Fruit fly (Drosophila melanogaster): ENCODE measurements around the gene aop.

aop gene

DNA sequence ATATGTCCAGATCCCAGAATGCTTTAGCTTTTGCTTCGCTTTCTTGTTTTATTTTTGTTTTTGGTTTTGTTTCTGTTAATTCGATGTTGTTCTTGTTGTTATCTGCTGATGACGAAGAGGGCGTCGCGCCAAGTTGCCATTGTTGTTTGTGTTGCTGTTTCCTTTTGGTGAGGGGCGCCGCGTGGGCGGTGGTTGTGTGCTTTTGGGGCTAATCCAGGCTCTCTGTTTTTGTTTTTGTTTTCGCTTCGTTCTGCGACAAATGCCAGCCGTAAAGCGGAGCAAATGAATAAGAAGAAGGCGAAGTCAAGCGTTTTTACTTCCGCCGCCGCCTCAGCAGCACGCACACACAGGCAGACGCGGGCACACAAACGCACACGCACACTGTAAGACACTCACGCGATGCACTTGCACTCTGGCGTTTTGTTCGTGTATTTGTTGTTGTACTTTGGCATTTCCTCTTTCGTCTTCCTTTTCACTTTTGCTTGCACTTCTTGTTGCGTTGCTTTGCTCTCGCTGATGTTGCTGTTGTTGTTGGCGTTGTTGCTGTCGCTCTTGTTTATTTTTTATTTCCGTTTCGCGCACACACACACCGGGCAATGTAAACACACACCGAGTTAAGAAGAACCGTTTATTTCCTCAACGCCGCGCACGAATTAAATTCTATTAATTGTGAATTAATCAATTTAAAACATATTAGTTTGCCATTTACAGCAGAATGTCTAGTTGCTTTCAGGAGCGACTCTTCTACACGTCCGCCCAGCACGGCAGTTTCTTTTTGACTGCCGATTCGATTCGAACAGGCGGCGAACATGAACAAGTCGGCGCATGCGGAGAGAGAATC is at the start of gene aop:
Gene aop (minus strand): TSS at position 786 of the 841 bp plus-strand sequence.
- no peak for TF ChIP-seq CG8478 (optimal IDR thresholded peaks at IDR 0.05)
- TF ChIP-seq CTCF (optimal IDR thresholded peaks at IDR 0.05) = no peak

dm6 chr2L:2227316-2227715 is 48.8 kb upstream of the aop start:
- no peak for TF ChIP-seq CTCF (optimal IDR thresholded peaks at IDR 0.05)
- TF ChIP-seq CG8478 (optimal IDR thresholded peaks at IDR 0.05) = no peak

- TF ChIP-seq CG8478 (optimal IDR thresholded peaks at IDR 0.05) (no peak), CTCF (optimal IDR thresholded peaks at IDR 0.05) (no peak)
Measured at dm6 chr2L:2226259-2227121, 47.9 kb upstream of the aop start, which contains the start of the genes CG15387 and sau. Gene CG15387, minus strand, starts transcription at chr2L:2226294. Gene sau, plus strand, starts transcription at chr2L:2226342.

dm6 chr2L:2222377-2222776 is 43.8 kb upstream of the aop start:
- TF ChIP-seq CTCF (optimal IDR thresholded peaks at IDR 0.05) (no peak), CG8478 (optimal IDR thresholded peaks at IDR 0.05) (no peak)

DNA sequence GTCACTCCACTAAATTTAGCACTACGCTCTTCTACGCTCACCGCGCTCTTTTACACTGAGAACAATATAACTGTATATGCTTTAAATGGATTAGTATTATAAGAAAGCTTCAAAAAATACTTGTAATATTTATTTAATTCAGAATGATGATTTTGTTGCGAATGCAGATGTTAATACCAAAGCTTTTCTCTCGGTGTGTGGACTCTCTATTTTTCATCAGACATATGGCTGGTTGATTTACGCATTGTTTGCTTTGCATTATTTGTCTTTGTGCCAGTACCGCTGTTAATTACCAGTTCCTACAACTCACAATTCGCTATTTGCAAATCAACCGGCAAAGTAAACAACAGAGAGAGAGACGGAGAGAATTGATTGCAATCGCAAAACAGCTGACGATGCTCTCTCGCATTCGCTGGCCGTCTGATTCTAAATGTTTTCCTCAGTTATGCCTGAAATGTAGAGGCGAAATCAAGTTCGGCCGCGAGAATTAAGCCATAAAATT is 43.1 kb upstream of the aop start:
- TF ChIP-seq CTCF (optimal IDR thresholded peaks at IDR 0.05) (no peak), CG8478 (optimal IDR thresholded peaks at IDR 0.05) (no peak)

- no peak for TF ChIP-seq CTCF (optimal IDR thresholded peaks at IDR 0.05)
- TF ChIP-seq CG8478 (optimal IDR thresholded peaks at IDR 0.05) = no peak
Measured at dm6 chr2L:2220573-2221332, 42.2 kb upstream of the aop start, which contains the start of gene papi. Gene papi, plus strand, starts transcription at chr2L:2220748.

- TF ChIP-seq CTCF (optimal IDR thresholded peaks at IDR 0.05) = no peak
- TF ChIP-seq CG8478 (optimal IDR thresholded peaks at IDR 0.05) = no peak
Measured at dm6 chr2L:2217067-2217684, 38.6 kb upstream of the aop start, which contains the start of the genes CG15386, CG42371 and mio. Gene CG15386, minus strand, starts transcription at chr2L:2217246. Gene CG42371, minus strand, starts transcription at chr2L:2217246. Gene mio, plus strand, starts transcription at chr2L:2217290.

dm6 chr2L:2216065-2216464 is 37.5 kb upstream of the aop start, which contains the start of gene daed:
Gene daed, minus strand, starts transcription at chr2L:2216311.
- TF ChIP-seq CTCF (optimal IDR thresholded peaks at IDR 0.05) (no peak), CG8478 (optimal IDR thresholded peaks at IDR 0.05) (no peak)

DNA sequence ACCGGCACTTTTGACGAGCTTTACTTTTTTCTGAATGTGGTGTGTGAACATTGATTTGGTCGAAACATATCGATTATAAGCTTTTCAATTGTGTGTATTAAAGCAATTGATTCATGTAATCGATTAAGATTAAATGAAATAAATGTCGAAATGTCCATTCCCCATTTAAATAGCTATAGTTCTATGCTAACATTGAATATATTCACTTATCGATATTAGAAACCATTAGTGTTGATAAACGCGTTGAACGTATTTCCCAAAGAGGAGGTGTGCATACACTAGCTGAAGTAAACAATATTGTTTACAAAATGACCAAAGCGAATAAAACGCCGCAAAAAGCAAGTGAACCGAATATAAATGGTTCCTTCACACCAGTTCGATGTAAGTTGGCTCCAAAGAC is 35.5 kb upstream of the aop start, which contains the start of the genes Uch and CG34174:
Gene Uch (minus strand): TSS at position 208 of the 400 bp plus-strand sequence.
Gene CG34174 (plus strand): TSS at position 263 of the 400 bp plus-strand sequence.
- TF ChIP-seq CG8478 (optimal IDR thresholded peaks at IDR 0.05) (no peak), CTCF (optimal IDR thresholded peaks at IDR 0.05) (no peak)

dm6 chr2L:2212478-2212877 is 33.9 kb upstream of the aop start, which contains the start of gene CG15385:
Gene CG15385, minus strand, starts transcription at chr2L:2212571.
- TF ChIP-seq CTCF (optimal IDR thresholded peaks at IDR 0.05) (no peak), CG8478 (optimal IDR thresholded peaks at IDR 0.05) (no peak)

DNA sequence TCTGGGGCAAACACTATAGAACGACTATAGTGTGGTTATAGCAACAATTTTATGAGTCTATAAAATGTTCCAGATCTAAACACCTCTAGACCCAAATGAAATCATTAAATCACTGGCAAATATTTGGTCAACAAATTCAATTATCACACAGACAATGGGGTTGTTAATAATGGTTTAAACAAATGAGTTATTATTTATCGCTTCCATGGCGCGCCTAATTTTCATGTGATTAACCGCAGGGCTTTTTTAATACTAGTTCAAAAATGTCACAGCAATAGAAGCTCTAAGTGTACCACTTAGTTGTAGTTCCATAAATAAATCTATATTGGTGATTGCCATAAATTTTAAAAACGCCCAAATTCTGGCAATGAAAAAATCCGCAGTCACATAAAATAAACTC is 30.4 kb upstream of the aop start, which contains the start of gene CG33124:
Gene CG33124 (minus strand): TSS at position 101 of the 400 bp plus-strand sequence.
- TF ChIP-seq CTCF (optimal IDR thresholded peaks at IDR 0.05) = no peak
- TF ChIP-seq CG8478 (optimal IDR thresholded peaks at IDR 0.05) = no peak

- no peak for TF ChIP-seq CTCF (optimal IDR thresholded peaks at IDR 0.05)
- TF ChIP-seq CG8478 (optimal IDR thresholded peaks at IDR 0.05) = no peak
Measured at dm6 chr2L:2206066-2206465, 27.5 kb upstream of the aop start, which contains the start of gene CG31668. Gene CG31668, minus strand, starts transcription at chr2L:2206166.

All from S2 (cell line).